Worm (Caenorhabditis elegans) whole organism, late embryonic: Measurements from ENCODE around the gene T19C3.3.

Experiments
- C08G9.2 ChIP-seq: sonication (generic microtip); optimal IDR thresholded peaks from 2 replicates; lab custom pipeline; 2016; ENCODE audit warnings: mild to moderate bottlenecking, missing genetic modification characterization, moderate library complexity, missing compliant biosample characterization
- F13H6.1 ChIP-seq: sonication (generic microtip); optimal IDR thresholded peaks from 2 replicates; lab custom pipeline; 2016; ENCODE audit warnings: missing genetic modification characterization, missing compliant biosample characterization
- K02D7.2 ChIP-seq: sonication (generic microtip); optimal IDR thresholded peaks from 2 replicates; lab custom pipeline; 2017; ENCODE audit warnings: mild to moderate bottlenecking, missing genetic modification characterization, missing compliant biosample characterization
- hlh-15 ChIP-seq: sonication (generic microtip); optimal IDR thresholded peaks from 2 replicates; lab custom pipeline; 2016; ENCODE audit warnings: missing genetic modification characterization, missing compliant biosample characterization
- nfya-1 ChIP-seq: sonication (generic microtip); optimal IDR thresholded peaks from 2 replicates; lab custom pipeline; 2017; ENCODE audit warnings: missing genetic modification characterization, mild to moderate bottlenecking, missing compliant biosample characterization, antibody characterized with exemption, moderate library complexity
- nhr-11 ChIP-seq: fragments of 150-350 bp; optimal IDR thresholded peaks from 2 replicates; lab custom pipeline; 2014; ENCODE audit warnings: missing biosample characterization, missing genetic modification characterization
- pha-4 ChIP-seq: fragments of 150-350 bp; optimal IDR thresholded peaks from 2 replicates; lab custom pipeline; 2018; ENCODE audit warnings: missing biosample characterization, missing genetic modification reagents, missing genetic modification characterization
- unc-86 ChIP-seq: sonication (generic microtip); optimal IDR thresholded peaks from 2 replicates; lab custom pipeline; 2016; ENCODE audit warnings: missing genetic modification characterization, missing compliant biosample characterization
- zip-5 ChIP-seq: sonication (generic microtip); optimal IDR thresholded peaks from 2 replicates; lab custom pipeline; 2016; ENCODE audit warnings: missing genetic modification characterization, missing compliant biosample characterization
- ztf-16 ChIP-seq: sonication (generic microtip); optimal IDR thresholded peaks from 2 replicates; lab custom pipeline; 2017; ENCODE audit warnings: missing genetic modification characterization, missing compliant biosample characterization

DNA sequence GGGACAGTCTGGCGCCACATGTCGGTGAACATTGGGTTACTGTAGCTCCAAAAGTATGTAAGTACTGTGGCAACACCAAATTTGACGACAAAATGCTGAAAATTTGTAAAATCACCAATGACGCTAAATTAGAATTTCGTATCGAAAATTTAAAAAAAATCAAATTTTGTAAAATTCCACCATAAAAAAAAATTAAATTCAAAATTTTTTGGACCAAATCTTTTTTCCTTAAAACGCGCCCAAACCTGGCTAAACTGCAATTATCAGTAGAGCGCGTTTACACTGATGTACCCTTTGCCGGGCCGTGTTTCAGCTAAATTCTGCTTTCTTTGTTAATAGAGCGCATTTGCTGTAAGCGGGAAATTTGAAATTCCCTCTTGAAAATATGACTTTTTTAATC is 17.1 kb upstream of the T19C3.3 start, which contains the start of gene T19C3.6:
- no peak for TF ChIP-seq nfya-1 (tag; lab: Kevin White, UChicago)
- no peak for TF ChIP-seq K02D7.2 (tag; lab: Kevin White, UChicago)
- no peak for TF ChIP-seq nhr-11 (tag; lab: Kevin White, UChicago)
- no peak for TF ChIP-seq hlh-15
- no peak for TF ChIP-seq F13H6.1 (tag; lab: Kevin White, UChicago)
- no peak for TF ChIP-seq pha-4 (tag; lab: Kevin White, UChicago)
- no peak for TF ChIP-seq unc-86 (tag; lab: Kevin White, UChicago)
- no peak for TF ChIP-seq ztf-16 (tag; lab: Kevin White, UChicago)
- TF ChIP-seq zip-5 (tag; lab: Kevin White, UChicago): no peak
- no peak for TF ChIP-seq C08G9.2 (tag; lab: Kevin White, UChicago)
